Worm (Caenorhabditis elegans): ENCODE measurements around the gene F01D5.3.

DNA sequence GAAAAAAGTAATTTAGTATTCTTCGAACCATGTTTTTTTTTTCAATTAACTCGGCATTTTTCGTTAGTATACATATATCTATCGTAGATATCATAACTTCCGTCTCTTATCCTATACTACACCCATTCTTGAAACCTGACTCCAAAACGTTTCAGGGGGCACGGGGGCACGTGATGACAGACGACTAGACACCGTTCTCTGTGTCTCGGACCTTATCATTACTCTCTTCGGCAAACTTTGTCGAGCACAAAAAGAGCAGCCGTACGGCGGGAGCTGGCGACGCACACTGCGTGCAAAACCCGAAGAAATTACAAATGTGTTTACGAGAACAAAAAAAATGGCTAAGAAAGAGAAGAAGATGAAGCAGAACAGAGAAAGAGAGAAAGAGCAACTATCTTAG, 44.3 kb upstream of the F01D5.3 start:
- no peak for TF ChIP-seq R02D3.7 (tag; optimal IDR thresholded peaks at IDR 0.05)
- TF ChIP-seq ztf-1 (GFP tag; conservative IDR thresholded peaks at IDR 0.05) = no peak
- peak; percentile 3 for TF ChIP-seq nhr-6 (tag; optimal IDR thresholded peaks at IDR 0.05)
- TF ChIP-seq skn-1 (tag; optimal IDR thresholded peaks at IDR 0.05) = no peak
- no peak for TF ChIP-seq elt-3 (tag; optimal IDR thresholded peaks at IDR 0.05)
- no peak for TF ChIP-seq nhr-237 (tag; optimal IDR thresholded peaks at IDR 0.05)
- no peak for TF ChIP-seq aly-2 (tag; optimal IDR thresholded peaks at IDR 0.05)
- TF ChIP-seq dmd-4 (tag; optimal IDR thresholded peaks at IDR 0.05) = no peak
- TF ChIP-seq ceh-82 (tag; optimal IDR thresholded peaks at IDR 0.05) = no peak
- TF ChIP-seq snpc-4 (tag; optimal IDR thresholded peaks at IDR 0.05) = no peak

Data from whole organism, L2 larva.